Worm (Caenorhabditis elegans) whole organism, young adult: Measurements from ENCODE around the gene D2096.5.

ENCODE experiments used
- B0019.2 ChIP-seq: fragments of 200-800 bp; sonication (Bioruptor generic); conservative IDR thresholded peaks from 2 replicates; pipeline ENCODE4 v1.3.6; 2022; ENCODE audit warnings: missing genetic modification reagents, missing genetic modification characterization, missing compliant biosample characterization
- B0336.3 ChIP-seq: fragments of 200-800 bp; sonication (Bioruptor generic); IDR thresholded peaks from 2 replicates; pipeline ENCODE4 v1.3.6; 2022; ENCODE audit warnings: missing genetic modification characterization, missing compliant biosample characterization
- C06A6.2 ChIP-seq: fragments of 200-800 bp; sonication (Bioruptor generic); conservative IDR thresholded peaks from 2 replicates; pipeline ENCODE4 v1.3.6; 2022; ENCODE audit warnings: missing genetic modification characterization, missing compliant biosample characterization
- F23B12.7 ChIP-seq: sonication (generic microtip); optimal IDR thresholded peaks from 2 replicates; lab custom pipeline; 2017; ENCODE audit warnings: missing genetic modification characterization, mild to moderate bottlenecking, missing compliant biosample characterization, antibody characterized with exemption, moderate library complexity; ENCODE audit not compliant: insufficient read depth
- F49E8.2 ChIP-seq: sonication (generic microtip); optimal IDR thresholded peaks from 3 replicates; lab custom pipeline; 2017; ENCODE audit warnings: missing genetic modification characterization, mild to moderate bottlenecking, missing compliant biosample characterization, antibody characterized with exemption, moderate library complexity; ENCODE audit not compliant: insufficient read depth
- F52B5.7 ChIP-seq: sonication (generic microtip); optimal IDR thresholded peaks from 2 replicates; lab custom pipeline; 2016; ENCODE audit warnings: mild to moderate bottlenecking, missing genetic modification characterization, missing compliant biosample characterization
- Y53F4B.3 ChIP-seq: fragments of 200-800 bp; sonication (Bioruptor generic); IDR thresholded peaks from 2 replicates; pipeline ENCODE4 v1.3.6; 2022; ENCODE audit warnings: missing genetic modification reagents, missing genetic modification characterization, missing compliant biosample characterization
- ama-1 ChIP-seq, 3 experiments: fragments of 150-350 bp in 1 of 3; sonication (generic microtip) in 2 of 3; optimal IDR thresholded peaks; 2 replicates each; lab custom pipeline; 2014 to 2018; ENCODE audit warnings: missing biosample characterization in 2 of 3, missing genetic modification characterization in 2 of 3, missing genetic modification reagents in 2 of 3
- aptf-3 ChIP-seq: fragments of 200-800 bp; sonication (Bioruptor generic); IDR thresholded peaks from 2 replicates; pipeline ENCODE4 v1.3.6; 2022; ENCODE audit warnings: missing genetic modification characterization, missing compliant biosample characterization
- ceh-100 ChIP-seq: fragments of 200-800 bp; sonication (Bioruptor generic); IDR thresholded peaks from 2 replicates; pipeline ENCODE4 v1.3.6; 2022; ENCODE audit warnings: missing genetic modification reagents, missing genetic modification characterization, missing compliant biosample characterization
- ceh-40 ChIP-seq: fragments of 200-800 bp; sonication (Bioruptor generic); IDR thresholded peaks from 2 replicates; pipeline ENCODE4 v1.3.6; 2022; ENCODE audit warnings: missing genetic modification characterization, missing compliant biosample characterization
- ceh-91 ChIP-seq: fragments of 200-800 bp; sonication (Bioruptor generic); IDR thresholded peaks from 2 replicates; pipeline ENCODE4 v1.3.6; 2022; ENCODE audit warnings: missing genetic modification reagents, missing genetic modification characterization, missing compliant biosample characterization
- egl-44 ChIP-seq: fragments of 200-800 bp; sonication (Bioruptor generic); IDR thresholded peaks from 2 replicates; pipeline ENCODE4 v1.3.6; 2022; ENCODE audit warnings: missing genetic modification reagents, missing genetic modification characterization, missing compliant biosample characterization
- fkh-3 ChIP-seq: sonication (generic microtip); optimal IDR thresholded peaks from 2 replicates; lab custom pipeline; 2016; ENCODE audit warnings: mild to moderate bottlenecking, missing genetic modification characterization, missing compliant biosample characterization
- hlh-26 ChIP-seq: fragments of 200-800 bp; sonication (Bioruptor generic); conservative IDR thresholded peaks from 2 replicates; pipeline ENCODE4 v1.3.6; 2022; ENCODE audit warnings: missing genetic modification reagents, missing genetic modification characterization, missing compliant biosample characterization
- hmg-20 ChIP-seq: fragments of 200-800 bp; sonication (Bioruptor generic); IDR thresholded peaks from 2 replicates; pipeline ENCODE4 v1.3.6; 2022; ENCODE audit warnings: missing genetic modification reagents, missing genetic modification characterization, missing compliant biosample characterization
- hrde-1 ChIP-seq: sonication (generic microtip); optimal IDR thresholded peaks from 2 replicates; lab custom pipeline; 2016; ENCODE audit warnings: missing genetic modification characterization, mild to moderate bottlenecking, missing compliant biosample characterization, moderate library complexity, missing genotype, missing genetic modification reagents, borderline replicate concordance
- hsf-1 ChIP-seq: fragments of 200-800 bp; sonication (Bioruptor generic); IDR thresholded peaks from 2 replicates; pipeline ENCODE4 v1.3.6; 2022; ENCODE audit warnings: missing genetic modification reagents, missing genetic modification characterization, missing compliant biosample characterization
- let-526 ChIP-seq: fragments of 200-800 bp; sonication (Bioruptor generic); IDR thresholded peaks from 2 replicates; pipeline ENCODE4 v1.3.6; 2022; ENCODE audit warnings: missing genetic modification reagents, missing genetic modification characterization, missing compliant biosample characterization
- lin-26 ChIP-seq: fragments of 200-800 bp; sonication (Bioruptor generic); IDR thresholded peaks from 2 replicates; pipeline ENCODE4 v1.3.6; 2022; ENCODE audit warnings: missing genetic modification reagents, missing genetic modification characterization, missing compliant biosample characterization
- lin-40 ChIP-seq: sonication (generic microtip); optimal IDR thresholded peaks from 2 replicates; lab custom pipeline; 2016; ENCODE audit warnings: missing genetic modification characterization, mild to moderate bottlenecking, missing compliant biosample characterization, missing genotype, missing genetic modification reagents
- lin-54 ChIP-seq: fragments of 200-800 bp; sonication (Bioruptor generic); optimal IDR thresholded peaks from 2 replicates; lab custom pipeline; 2018; ENCODE audit warnings: mild to moderate bottlenecking, missing genetic modification characterization, missing compliant biosample characterization
- lir-1 ChIP-seq: fragments of 200-800 bp; sonication (Bioruptor generic); conservative IDR thresholded peaks from 2 replicates; pipeline ENCODE4 v1.3.6; 2022; ENCODE audit warnings: missing genetic modification reagents, missing genetic modification characterization, missing compliant biosample characterization
- lsy-27 ChIP-seq: sonication (generic microtip); optimal IDR thresholded peaks from 2 replicates; lab custom pipeline; 2017; ENCODE audit warnings: missing genetic modification characterization, mild to moderate bottlenecking, missing compliant biosample characterization, antibody characterized with exemption, missing genotype, borderline replicate concordance; ENCODE audit not compliant: insufficient read depth
- madf-10 ChIP-seq: sonication (generic microtip); optimal IDR thresholded peaks from 2 replicates; lab custom pipeline; 2016; ENCODE audit warnings: mild to moderate bottlenecking, missing genetic modification characterization, missing compliant biosample characterization
- madf-6 ChIP-seq: fragments of 200-800 bp; sonication (Bioruptor generic); IDR thresholded peaks from 2 replicates; pipeline ENCODE4 v1.3.6; 2022; ENCODE audit warnings: missing genetic modification reagents, missing genetic modification characterization, missing compliant biosample characterization
- mcd-1 ChIP-seq: fragments of 200-800 bp; sonication (Bioruptor generic); IDR thresholded peaks from 2 replicates; pipeline ENCODE4 v1.3.6; 2022; ENCODE audit warnings: missing genetic modification reagents, missing genetic modification characterization, missing compliant biosample characterization
- mel-28 ChIP-seq: sonication (generic microtip); optimal IDR thresholded peaks from 2 replicates; lab custom pipeline; 2016; ENCODE audit warnings: borderline replicate concordance, mild to moderate bottlenecking, missing genetic modification characterization, missing compliant biosample characterization
- mxl-1 ChIP-seq: sonication (generic microtip); optimal IDR thresholded peaks from 2 replicates; lab custom pipeline; 2016; ENCODE audit warnings: missing genetic modification characterization, missing compliant biosample characterization
- nhr-120 ChIP-seq: fragments of 200-800 bp; sonication (Bioruptor generic); IDR thresholded peaks from 2 replicates; pipeline ENCODE4 v1.3.6; 2022; ENCODE audit warnings: missing genetic modification characterization, missing compliant biosample characterization
- nhr-27 ChIP-seq: fragments of 200-800 bp; sonication (Bioruptor generic); optimal IDR thresholded peaks from 2 replicates; lab custom pipeline; 2018; ENCODE audit warnings: mild to moderate bottlenecking, missing genetic modification characterization, moderate library complexity, missing compliant biosample characterization
- nhr-80 ChIP-seq: sonication (generic microtip); optimal IDR thresholded peaks from 2 replicates; lab custom pipeline; 2016; ENCODE audit warnings: missing genetic modification characterization, missing compliant biosample characterization
- pbrm-1 ChIP-seq: fragments of 200-800 bp; sonication (Bioruptor generic); IDR thresholded peaks from 2 replicates; pipeline ENCODE4 v1.3.6; 2022; ENCODE audit warnings: missing genetic modification reagents, missing genetic modification characterization, missing compliant biosample characterization
- pha-4 ChIP-seq: fragments of 150-350 bp; sonication (generic microtip); optimal IDR thresholded peaks from 2 replicates; lab custom pipeline; 2014; ENCODE audit warnings: missing biosample characterization, missing genetic modification reagents, missing genetic modification characterization
- snpc-4 ChIP-seq, 5 experiments: fragments of 150-350 bp in 1 of 5; sonication (generic microtip) in 4 of 5; optimal IDR thresholded peaks; 2 replicates each; lab custom pipeline; 2014 to 2018; ENCODE audit warnings: missing genetic modification characterization in 5 of 5, missing biosample characterization in 3 of 5, antibody characterized with exemption in 2 of 5, mild to moderate bottlenecking in 2 of 5, missing compliant biosample characterization in 2 of 5, missing genotype in 2 of 5, moderate library complexity in 2 of 5, missing genetic modification reagents in 1 of 5
- sptf-2 ChIP-seq: fragments of 200-800 bp; sonication (Bioruptor generic); optimal IDR thresholded peaks from 2 replicates; lab custom pipeline; 2018; ENCODE audit warnings: mild to moderate bottlenecking, missing genetic modification characterization, missing compliant biosample characterization
- tbx-9 ChIP-seq: sonication (generic microtip); optimal IDR thresholded peaks from 2 replicates; lab custom pipeline; 2016; ENCODE audit warnings: borderline replicate concordance, missing genetic modification characterization, inconsistent platforms, missing compliant biosample characterization
- tlf-1 ChIP-seq: fragments of 200-800 bp; sonication (Bioruptor generic); optimal IDR thresholded peaks from 2 replicates; lab custom pipeline; 2018; ENCODE audit warnings: mild to moderate bottlenecking, missing genetic modification characterization, missing compliant biosample characterization
- unc-130 ChIP-seq: sonication (generic microtip); optimal IDR thresholded peaks from 2 replicates; lab custom pipeline; 2016; ENCODE audit warnings: missing genetic modification reagents, missing genetic modification characterization, missing compliant biosample characterization
- ztf-6 ChIP-seq: fragments of 200-800 bp; sonication (Bioruptor generic); IDR thresholded peaks from 2 replicates; pipeline ENCODE4 v1.3.6; 2022; ENCODE audit warnings: missing genetic modification reagents, missing genetic modification characterization, missing compliant biosample characterization

The D2096.5 gene

DNA sequence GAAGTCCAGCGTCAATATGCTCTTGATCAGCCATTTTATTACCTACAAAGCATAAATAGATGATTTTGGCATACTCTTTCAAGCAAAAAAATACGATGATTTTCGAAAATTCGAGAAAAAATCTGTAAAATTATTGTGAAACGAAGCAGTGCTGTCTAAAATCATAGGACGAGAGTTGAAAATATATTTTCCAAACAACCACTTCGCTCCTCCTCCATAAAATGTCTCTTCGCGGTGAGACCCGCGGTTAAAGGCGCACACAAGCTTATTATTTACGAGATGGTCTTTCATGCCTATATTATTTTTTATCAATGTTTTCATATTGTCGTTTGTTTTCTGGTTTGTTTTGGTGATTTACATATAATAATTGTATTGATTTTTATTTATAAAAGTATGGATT, 19.7 kb upstream of the D2096.5 start, which contains the start of gene nap-1 (continued):
- TF ChIP-seq madf-6 (GFP tag; lab: Robert Waterston, UW) (peak; percentile 50; the same call in 1 of the 2 replicates), C06A6.2 (GFP tag; lab: Robert Waterston, UW) (no peak), ceh-91 (GFP tag; lab: Robert Waterston, UW) (no peak), F52B5.7 (tag; lab: Kevin White, UChicago) (no peak), mxl-1 (tag; lab: Kevin White, UChicago) (no peak), sptf-2 (GFP tag; lab: Kevin White, UChicago) (no peak), unc-130 (GFP tag; lab: Kevin White, UChicago) (no peak), Y53F4B.3 (GFP tag; lab: Robert Waterston, UW) (no peak), pbrm-1 (GFP tag; lab: Robert Waterston, UW) (peak; percentile 27; the same call in 1 of the 2 replicates), nhr-120 (GFP tag; lab: Robert Waterston, UW) (no peak), pha-4 (tag; lab: Kevin White, UChicago) (no peak), lir-1 (GFP tag; lab: Robert Waterston, UW) (no peak), fkh-3 (tag; lab: Kevin White, UChicago) (no peak), hmg-20 (GFP tag; lab: Robert Waterston, UW) (no peak), hlh-26 (GFP tag; lab: Robert Waterston, UW) (no peak), lin-26 (GFP tag; lab: Robert Waterston, UW) (no peak), let-526 (no peak), hsf-1 (no peak), lsy-27 (tag; lab: Kevin White, UChicago) (no peak), egl-44 (no peak), ceh-100 (GFP tag; lab: Robert Waterston, UW) (no peak), nhr-80 (tag; lab: Kevin White, UChicago) (peak; percentile 58), ama-1 (optimal IDR thresholded peaks at IDR 0.05; lab: Kevin White, UChicago) (no peak), ama-1 (GFP tag; optimal IDR thresholded peaks at IDR 0.05; lab: Kevin White, UChicago) (no peak), B0019.2 (GFP tag; lab: Robert Waterston, UW) (no peak), tbx-9 (tag; lab: Kevin White, UChicago) (no peak), aptf-3 (no peak), ceh-40 (no peak), lin-40 (tag; lab: Kevin White, UChicago) (peak; percentile 37), F23B12.7 (tag; lab: Kevin White, UChicago) (peak; percentile 40), madf-10 (tag; lab: Kevin White, UChicago) (no peak), tlf-1 (GFP tag; lab: Kevin White, UChicago) (no peak), nhr-27 (tag; lab: Kevin White, UChicago) (no peak), mcd-1 (GFP tag; lab: Robert Waterston, UW) (no peak), B0336.3 (GFP tag; lab: Robert Waterston, UW) (no peak), F49E8.2 (no peak), lin-54 (peak; percentile 26), mel-28 (tag; lab: Kevin White, UChicago) (no peak), hrde-1 (tag; lab: Kevin White, UChicago) (no peak), snpc-4 (GFP tag; optimal IDR thresholded peaks at IDR 0.05; lab: Kevin White, UChicago) (no peak), snpc-4 (tag; optimal IDR thresholded peaks at IDR 0.05; lab: Kevin White, UChicago) (peak in 2 of 4 experiments; percentile 53 to 80), ztf-6 (no peak)
